Worm (Caenorhabditis elegans): ENCODE results near the gene Y47D7A.15.
"Not testable (repeated sequence)": the region's sequence is repeated elsewhere in the genome, so short reads cannot be mapped to it uniquely, and the experiment has no call there.

Y47D7A.15 gene

ce11 chrV:4432783-4433237 lies at the start of gene Y47D7A.15:
TSS of gene Y47D7A.15 (minus strand) at chrV:4433187.
- TF ChIP-seq ceh-14 (tag; optimal IDR thresholded peaks at IDR 0.05): no peak
- no peak for TF ChIP-seq tbx-2 (tag; optimal IDR thresholded peaks at IDR 0.05)
- TF ChIP-seq ceh-45 (GFP tag; IDR thresholded peaks at IDR 0.05): no peak
- TF ChIP-seq ceh-31 (tag; optimal IDR thresholded peaks at IDR 0.05): no peak
- TF ChIP-seq pqm-1 (tag; optimal IDR thresholded peaks at IDR 0.05): no peak
- no peak for TF ChIP-seq ama-1 (optimal IDR thresholded peaks at IDR 0.05)
- no peak for TF ChIP-seq gmeb-2 (tag; optimal IDR thresholded peaks at IDR 0.05)
- TF ChIP-seq ceh-48 (tag; optimal IDR thresholded peaks at IDR 0.05): no peak
- TF ChIP-seq ztf-16 (tag; optimal IDR thresholded peaks at IDR 0.05): no peak

ce11 chrV:4481823-4482222 lies 48.8 kb upstream of the Y47D7A.15 start:
- no peak for TF ChIP-seq ets-4 (tag; optimal IDR thresholded peaks at IDR 0.05)
- TF ChIP-seq sox-2 (GFP tag; IDR thresholded peaks at IDR 0.05): no peak
- no peak for TF ChIP-seq eyg-1 (tag; optimal IDR thresholded peaks at IDR 0.05)
- TF ChIP-seq che-1 (tag; optimal IDR thresholded peaks at IDR 0.05): no peak
- TF ChIP-seq nhr-11 (tag; optimal IDR thresholded peaks at IDR 0.05): no peak
- no peak for TF ChIP-seq ahr-1 (tag; optimal IDR thresholded peaks at IDR 0.05)
- TF ChIP-seq ceh-9 (tag; optimal IDR thresholded peaks at IDR 0.05): no peak
- no peak for TF ChIP-seq ceh-31 (tag; optimal IDR thresholded peaks at IDR 0.05)
- TF ChIP-seq Y22D7AL.16 (tag; optimal IDR thresholded peaks at IDR 0.05): no peak
- no peak for TF ChIP-seq fax-1 (tag; optimal IDR thresholded peaks at IDR 0.05)
- TF ChIP-seq nhr-232 (tag; optimal IDR thresholded peaks at IDR 0.05): no peak
- no peak for TF ChIP-seq elt-4 (tag; optimal IDR thresholded peaks at IDR 0.05)
- TF ChIP-seq ceh-30 (tag; optimal IDR thresholded peaks at IDR 0.05): no peak
- no peak for TF ChIP-seq sox-4 (tag; optimal IDR thresholded peaks at IDR 0.05)
- no peak for TF ChIP-seq pax-1 (tag; optimal IDR thresholded peaks at IDR 0.05)
- TF ChIP-seq ttx-3 (tag; optimal IDR thresholded peaks at IDR 0.05): no peak
- TF ChIP-seq ceh-6 (GFP tag; optimal IDR thresholded peaks at IDR 0.05): no peak
- TF ChIP-seq pros-1 (tag; optimal IDR thresholded peaks at IDR 0.05): no peak

ce11 chrV:4474543-4474942 lies 41.6 kb upstream of the Y47D7A.15 start, which contains the start of gene str-35:
TSS of gene str-35 (plus strand) at chrV:4474843.
- TF ChIP-seq lim-6, rnt-1, nhr-232 (tag; optimal IDR thresholded peaks at IDR 0.05): not testable (repeated sequence)

- TF ChIP-seq pax-1 (tag; optimal IDR thresholded peaks at IDR 0.05) (no peak), unc-3 (GFP tag; conservative IDR thresholded peaks at IDR 0.05) (no peak), unc-3 (tag; optimal IDR thresholded peaks at IDR 0.05) (no peak), fkh-6 (tag; optimal IDR thresholded peaks at IDR 0.05) (no peak), tbx-2 (tag; optimal IDR thresholded peaks at IDR 0.05) (no peak), ceh-48 (tag; optimal IDR thresholded peaks at IDR 0.05) (no peak), madf-2 (tag; optimal IDR thresholded peaks at IDR 0.05) (no peak), elt-2 (tag; optimal IDR thresholded peaks at IDR 0.05) (no peak), ets-4 (tag; optimal IDR thresholded peaks at IDR 0.05) (no peak), ref-2 (tag; optimal IDR thresholded peaks at IDR 0.05) (no peak), Y22D7AL.16 (tag; optimal IDR thresholded peaks at IDR 0.05) (no peak), nhr-11 (tag; optimal IDR thresholded peaks at IDR 0.05) (no peak), F13H6.1 (tag; optimal IDR thresholded peaks at IDR 0.05) (no peak), hlh-6 (tag; optimal IDR thresholded peaks at IDR 0.05) (no peak), sox-4 (tag; optimal IDR thresholded peaks at IDR 0.05) (no peak), pqm-1 (tag; optimal IDR thresholded peaks at IDR 0.05) (no peak), pha-2 (tag; optimal IDR thresholded peaks at IDR 0.05) (no peak)
These were observed 38.1 kb upstream of the Y47D7A.15 start, which contains the start of gene T08H10.3 for ce11 chrV:4471065-4471464. TSS of gene T08H10.3 (plus strand) at chrV:4471365.

DNA sequence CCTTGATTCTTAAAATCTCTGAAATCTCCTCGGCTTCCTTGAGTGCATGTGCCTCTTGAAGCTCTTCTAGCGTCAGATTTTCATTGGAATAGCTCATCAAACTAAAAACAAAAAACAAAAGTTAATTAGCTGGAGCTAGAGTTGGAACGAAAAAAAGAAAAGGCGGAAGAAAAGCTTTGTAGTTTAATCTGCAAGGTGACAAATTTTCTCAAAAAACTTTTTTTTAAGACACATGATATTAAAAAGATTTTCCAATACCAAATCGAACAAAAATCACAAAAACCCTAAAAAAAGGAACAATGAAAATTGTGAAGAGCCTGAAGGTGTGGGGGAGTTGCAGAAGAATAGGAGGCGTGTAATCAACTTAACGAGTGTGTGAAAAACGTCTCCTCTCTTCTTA lies 21.6 kb upstream of the Y47D7A.15 start, which contains the start of gene gnrr-5:
Gene gnrr-5, minus strand, starts transcription at position 101 of the 400 bp plus-strand sequence.
- TF ChIP-seq C08G9.2 (tag; optimal IDR thresholded peaks at IDR 0.05): no peak
- TF ChIP-seq unc-3 (GFP tag; conservative IDR thresholded peaks at IDR 0.05): no peak
- no peak for TF ChIP-seq unc-3 (tag; optimal IDR thresholded peaks at IDR 0.05)
- no peak for TF ChIP-seq madf-2 (tag; optimal IDR thresholded peaks at IDR 0.05)
- TF ChIP-seq K02D7.2 (tag; optimal IDR thresholded peaks at IDR 0.05): no peak
- no peak for TF ChIP-seq Y22D7AL.16 (tag; optimal IDR thresholded peaks at IDR 0.05)
- no peak for TF ChIP-seq rnt-1 (tag; optimal IDR thresholded peaks at IDR 0.05)
- no peak for TF ChIP-seq ets-4 (tag; optimal IDR thresholded peaks at IDR 0.05)
- no peak for TF ChIP-seq fkh-10 (GFP tag; optimal IDR thresholded peaks at IDR 0.05)
- no peak for TF ChIP-seq ceh-22 (tag; optimal IDR thresholded peaks at IDR 0.05)
- TF ChIP-seq sdc-2 (tag; optimal IDR thresholded peaks at IDR 0.05): no peak
- no peak for TF ChIP-seq odd-2 (tag; optimal IDR thresholded peaks at IDR 0.05)
- TF ChIP-seq pha-2 (tag; optimal IDR thresholded peaks at IDR 0.05): no peak
- TF ChIP-seq nfya-1 (tag; optimal IDR thresholded peaks at IDR 0.05): no peak
- TF ChIP-seq C38D4.7 (GFP tag; optimal IDR thresholded peaks at IDR 0.05): no peak
- TF ChIP-seq hlh-30 (tag; optimal IDR thresholded peaks at IDR 0.05; ENCODE audit: insufficient read depth): no peak
